Worm (Caenorhabditis elegans): ENCODE measurements around the gene srsx-9.

Gene srsx-9

DNA sequence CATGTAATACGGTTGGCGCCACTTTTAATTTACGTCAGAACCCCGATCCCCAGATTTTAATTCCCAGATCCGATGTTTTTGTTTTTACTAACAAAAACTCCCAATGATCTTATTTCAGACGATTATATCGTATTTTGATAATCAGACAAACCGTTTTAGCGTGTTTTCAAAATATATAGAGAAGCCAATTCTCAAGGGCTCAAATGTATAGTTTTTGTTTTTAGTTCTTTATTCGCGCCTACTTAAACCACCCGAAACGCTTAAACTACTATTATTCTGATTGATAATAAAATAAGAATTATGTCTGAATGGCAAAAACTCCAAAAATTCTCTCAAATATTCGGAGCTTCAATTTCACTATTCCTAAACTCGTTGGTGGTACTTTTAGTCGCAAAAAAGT lies 16.3 kb downstream of the srsx-9 start, which contains the start of gene str-208:
Gene str-208, plus strand, starts transcription at position 301 of the 400 bp plus-strand sequence.
- TF ChIP-seq fkh-3 (tag; optimal IDR thresholded peaks at IDR 0.05) (no peak), dox-1 (GFP tag; IDR thresholded peaks at IDR 0.05) (no peak), Y95B8A.8 (GFP tag; IDR thresholded peaks at IDR 0.05) (no peak), tbp1 (GFP tag; optimal IDR thresholded peaks at IDR 0.05) (no peak), efl-1 (GFP tag; optimal IDR thresholded peaks at IDR 0.05) (no peak), mcd-1 (GFP tag; IDR thresholded peaks at IDR 0.05) (no peak), D2030.7 (GFP tag; IDR thresholded peaks at IDR 0.05) (no peak), nhr-90 (tag; optimal IDR thresholded peaks at IDR 0.05) (no peak), bed-2 (GFP tag; IDR thresholded peaks at IDR 0.05) (no peak), Y79H2A.3 (GFP tag; conservative IDR thresholded peaks at IDR 0.05) (no peak), C17E4.6 (GFP tag; IDR thresholded peaks at IDR 0.05) (no peak), egl-44 (GFP tag; IDR thresholded peaks at IDR 0.05) (no peak), chd-7 (tag; optimal IDR thresholded peaks at IDR 0.05) (no peak), atf-7 (tag; optimal IDR thresholded peaks at IDR 0.05) (no peak), hsf-1 (GFP tag; IDR thresholded peaks at IDR 0.05) (no peak), F52B5.7 (tag; optimal IDR thresholded peaks at IDR 0.05) (no peak)

DNA sequence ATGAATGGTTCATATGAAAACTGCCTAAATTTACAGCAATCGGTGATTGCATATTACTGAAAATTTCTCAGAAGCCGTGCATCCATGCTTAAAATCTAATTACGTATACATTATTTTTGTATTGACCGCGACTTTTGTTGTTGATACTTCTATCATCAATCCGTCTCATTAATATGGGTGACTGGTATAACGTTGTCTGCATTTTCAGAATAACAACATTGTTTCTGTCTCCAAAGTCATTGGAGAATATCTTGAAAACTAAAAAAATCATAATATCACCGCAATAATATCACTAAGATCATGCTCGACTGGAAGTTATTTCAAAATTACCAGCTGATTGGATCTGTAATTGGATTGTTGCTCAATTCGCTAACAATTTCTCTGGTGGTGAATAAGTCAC lies 21.4 kb downstream of the srsx-9 start, which contains the start of gene str-207:
Gene str-207, plus strand, starts transcription at position 301 of the 400 bp plus-strand sequence.
- TF ChIP-seq hmg-1.2 (GFP tag; IDR thresholded peaks at IDR 0.05) = no peak
- TF ChIP-seq ceh-91 (GFP tag; IDR thresholded peaks at IDR 0.05) = no peak
- no peak for TF ChIP-seq cebp-1 (GFP tag; IDR thresholded peaks at IDR 0.05)
- no peak for TF ChIP-seq cebp-1 (tag; optimal IDR thresholded peaks at IDR 0.05)
- no peak for TF ChIP-seq ztf-3 (GFP tag; optimal IDR thresholded peaks at IDR 0.05)
- TF ChIP-seq die-1 (tag; optimal IDR thresholded peaks at IDR 0.05) = no peak
- no peak for TF ChIP-seq K11D2.4 (GFP tag; IDR thresholded peaks at IDR 0.05)
- TF ChIP-seq somi-1 (GFP tag; optimal IDR thresholded peaks at IDR 0.05) = no peak
- TF ChIP-seq Y53G8AR.9 (GFP tag; conservative IDR thresholded peaks at IDR 0.05) = no peak
- no peak for TF ChIP-seq lsl-1 (GFP tag; optimal IDR thresholded peaks at IDR 0.05)
- no peak for TF ChIP-seq aptf-3 (GFP tag; IDR thresholded peaks at IDR 0.05)
- TF ChIP-seq snpc-4 (GFP tag; optimal IDR thresholded peaks at IDR 0.05) = no peak
- no peak for TF ChIP-seq snpc-4 (tag; optimal IDR thresholded peaks at IDR 0.05)
- no peak for TF ChIP-seq nhr-179 (tag; optimal IDR thresholded peaks at IDR 0.05)

DNA sequence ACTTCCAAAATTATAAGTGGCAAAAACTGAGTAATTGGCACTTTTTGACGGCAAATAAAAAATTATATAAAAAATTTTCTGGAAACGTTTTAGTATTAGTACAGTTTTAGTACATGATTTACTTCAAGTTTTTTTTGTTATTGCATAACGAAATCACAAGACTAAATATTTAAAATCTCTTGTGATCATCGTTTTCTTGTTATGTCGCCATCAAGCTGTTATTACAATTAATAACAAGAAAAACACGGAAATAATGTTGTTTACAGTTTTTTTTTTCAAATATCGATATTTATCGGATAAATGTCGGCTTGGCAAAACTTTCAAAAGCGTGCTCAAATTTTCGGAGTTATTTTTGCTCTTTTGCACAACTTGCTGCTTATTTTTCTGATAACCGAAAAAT lies 24.2 kb downstream of the srsx-9 start, which contains the start of gene str-209:
Gene str-209, plus strand, starts transcription at position 301 of the 400 bp plus-strand sequence.
- TF ChIP-seq mxl-1 (tag; optimal IDR thresholded peaks at IDR 0.05) = no peak
- no peak for TF ChIP-seq D2030.7 (GFP tag; IDR thresholded peaks at IDR 0.05)
- TF ChIP-seq K11D2.4 (GFP tag; IDR thresholded peaks at IDR 0.05) = no peak
- TF ChIP-seq B0019.2 (GFP tag; conservative IDR thresholded peaks at IDR 0.05) = no peak
- no peak for TF ChIP-seq F33H1.4 (GFP tag; IDR thresholded peaks at IDR 0.05)
- no peak for TF ChIP-seq gei-17 (GFP tag; optimal IDR thresholded peaks at IDR 0.05)
- TF ChIP-seq athp-1 (tag; optimal IDR thresholded peaks at IDR 0.05) = no peak

DNA sequence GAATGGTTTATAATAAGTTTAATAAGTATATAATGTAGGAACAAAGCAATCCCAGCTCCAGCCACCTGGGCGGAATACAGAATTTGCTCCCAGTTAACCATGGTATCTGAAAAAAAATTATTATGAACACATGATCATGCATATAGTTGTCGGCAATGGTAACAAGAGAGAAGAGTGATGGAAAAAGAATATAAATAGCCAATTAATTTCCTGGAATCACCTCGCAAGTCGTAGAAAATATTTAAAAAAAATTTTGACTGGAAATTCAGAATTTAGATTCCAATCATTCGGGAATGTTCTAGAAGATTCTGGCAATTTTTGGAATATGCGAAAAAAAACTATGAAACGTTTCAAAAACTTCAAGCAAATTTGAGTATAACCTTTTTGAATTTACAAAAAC lies 28.6 kb downstream of the srsx-9 start, which contains the start of gene str-211:
Gene str-211, minus strand, starts transcription at position 101 of the 400 bp plus-strand sequence.
- TF ChIP-seq ztf-18 (tag; optimal IDR thresholded peaks at IDR 0.05) = no peak
- no peak for TF ChIP-seq T07F8.4 (tag; optimal IDR thresholded peaks at IDR 0.05)
- no peak for TF ChIP-seq pha-4 (tag; optimal IDR thresholded peaks at IDR 0.05)
- no peak for TF ChIP-seq T26A5.8 (tag; optimal IDR thresholded peaks at IDR 0.05)
- TF ChIP-seq madf-10 (tag; optimal IDR thresholded peaks at IDR 0.05) = no peak
- TF ChIP-seq D2030.7 (GFP tag; IDR thresholded peaks at IDR 0.05) = no peak
- TF ChIP-seq efl-1 (GFP tag; optimal IDR thresholded peaks at IDR 0.05) = no peak
- TF ChIP-seq snpc-3.4 (tag; optimal IDR thresholded peaks at IDR 0.05) = no peak
- no peak for TF ChIP-seq lir-1 (GFP tag; conservative IDR thresholded peaks at IDR 0.05)
- TF ChIP-seq lin-54 (GFP tag; optimal IDR thresholded peaks at IDR 0.05) = no peak
- no peak for TF ChIP-seq sea-2 (GFP tag; IDR thresholded peaks at IDR 0.05)
- TF ChIP-seq snpc-1.1 (tag; optimal IDR thresholded peaks at IDR 0.05; ENCODE audit: insufficient read depth) = no peak
- no peak for TF ChIP-seq F52B5.7 (tag; optimal IDR thresholded peaks at IDR 0.05)
